Fruit fly (Drosophila melanogaster): Measurements from ENCODE around the gene CG34303.

CG34303 gene

dm6 chr3R:10138900-10139299, 12.8 kb downstream of the CG34303 start:
- TF ChIP-seq HLH106 (tag; optimal IDR thresholded peaks at IDR 0.05) (no peak), dmrt93B (GFP tag; optimal IDR thresholded peaks at IDR 0.05) (no peak), OdsH (GFP tag; optimal IDR thresholded peaks at IDR 0.05) (no peak), CG32264 (GFP tag; optimal IDR thresholded peaks at IDR 0.05) (no peak), jim (GFP tag; optimal IDR thresholded peaks at IDR 0.05) (no peak), usp (GFP tag; optimal IDR thresholded peaks at IDR 0.05) (no peak), dl (GFP tag; optimal IDR thresholded peaks at IDR 0.05; ENCODE audit: insufficient read depth in 1 of 2, partially characterized antibody in 2 of 2) (no peak), CG9705 (GFP tag; optimal IDR thresholded peaks at IDR 0.05) (no peak), Dfd (GFP tag; optimal IDR thresholded peaks at IDR 0.05) (no peak), GATAd (GFP tag; optimal IDR thresholded peaks at IDR 0.05) (no peak), Hnf4 (GFP tag; optimal IDR thresholded peaks at IDR 0.05) (no peak), br (GFP tag; optimal IDR thresholded peaks at IDR 0.05) (no peak), Mio (GFP tag; optimal IDR thresholded peaks at IDR 0.05) (no peak), Dif (GFP tag; optimal IDR thresholded peaks at IDR 0.05; ENCODE audit: partially characterized antibody) (no peak), sage (GFP tag; optimal IDR thresholded peaks at IDR 0.05) (no peak)

dm6 chr3R:10137801-10138200, 13.9 kb downstream of the CG34303 start:
- TF ChIP-seq brk (GFP tag; optimal IDR thresholded peaks at IDR 0.05) (no peak), Jra (GFP tag; optimal IDR thresholded peaks at IDR 0.05) (no peak), lola (GFP tag; optimal IDR thresholded peaks at IDR 0.05) (no peak), Hnf4 (GFP tag; optimal IDR thresholded peaks at IDR 0.05) (no peak), dmrt93B (GFP tag; optimal IDR thresholded peaks at IDR 0.05) (no peak)

dm6 chr3R:10135011-10135410, 16.7 kb downstream of the CG34303 start:
- TF ChIP-seq OdsH (GFP tag; optimal IDR thresholded peaks at IDR 0.05) (no peak), CrebA (GFP tag; optimal IDR thresholded peaks at IDR 0.05; ENCODE audit: borderline replicate concordance) (no peak), HLH106 (tag; optimal IDR thresholded peaks at IDR 0.05) (no peak)

dm6 chr3R:10134341-10134668, 17.4 kb downstream of the CG34303 start:
- TF ChIP-seq Sp1 (GFP tag; optimal IDR thresholded peaks at IDR 0.05): peak; percentile 48
- TF ChIP-seq fru (GFP tag; optimal IDR thresholded peaks at IDR 0.05): peak; percentile 68
- peak; percentile 77 for TF ChIP-seq psq (GFP tag; optimal IDR thresholded peaks at IDR 0.05)
- TF ChIP-seq brk (GFP tag; optimal IDR thresholded peaks at IDR 0.05): peak; percentile 33
- peak; percentile 60 for TF ChIP-seq ey (GFP tag; optimal IDR thresholded peaks at IDR 0.05)
- peak in 1 of 2 experiments; percentile 79 for TF ChIP-seq foxo (GFP tag; optimal IDR thresholded peaks at IDR 0.05)
- peak; percentile 13 for TF ChIP-seq woc (GFP tag; optimal IDR thresholded peaks at IDR 0.05)
- TF ChIP-seq CrebA (GFP tag; optimal IDR thresholded peaks at IDR 0.05; ENCODE audit: borderline replicate concordance): no peak
- TF ChIP-seq lola (GFP tag; optimal IDR thresholded peaks at IDR 0.05): no peak
- no peak for TF ChIP-seq Dif (GFP tag; optimal IDR thresholded peaks at IDR 0.05; ENCODE audit: partially characterized antibody)
- peak; percentile 37 for TF ChIP-seq HLH106 (tag; optimal IDR thresholded peaks at IDR 0.05)
- peak; percentile 67 for TF ChIP-seq tai (GFP tag; optimal IDR thresholded peaks at IDR 0.05)
- TF ChIP-seq GATAd (GFP tag; optimal IDR thresholded peaks at IDR 0.05): no peak
- no peak for TF ChIP-seq jim (GFP tag; optimal IDR thresholded peaks at IDR 0.05)
- TF ChIP-seq Jra (GFP tag; optimal IDR thresholded peaks at IDR 0.05): peak; percentile 82
- TF ChIP-seq dl (GFP tag; optimal IDR thresholded peaks at IDR 0.05; ENCODE audit: insufficient read depth in 1 of 2, partially characterized antibody in 2 of 2): no peak
- TF ChIP-seq Rel (GFP tag; optimal IDR thresholded peaks at IDR 0.05): no peak
- TF ChIP-seq Rel (tag; optimal IDR thresholded peaks at IDR 0.05): peak; percentile 19
- TF ChIP-seq sage (GFP tag; optimal IDR thresholded peaks at IDR 0.05): no peak
- TF ChIP-seq CG32264 (GFP tag; optimal IDR thresholded peaks at IDR 0.05): peak; percentile 60
- TF ChIP-seq CG9705 (GFP tag; optimal IDR thresholded peaks at IDR 0.05): peak; percentile 48
- TF ChIP-seq pan (optimal IDR thresholded peaks at IDR 0.05): no peak
- TF ChIP-seq N (GFP tag; optimal IDR thresholded peaks at IDR 0.05): no peak
- TF ChIP-seq sv (GFP tag; optimal IDR thresholded peaks at IDR 0.05): peak; percentile 35
- peak; percentile 22 for TF ChIP-seq Myc (optimal IDR thresholded peaks at IDR 0.05)
- TF ChIP-seq OdsH (GFP tag; optimal IDR thresholded peaks at IDR 0.05): peak; percentile 55
- TF ChIP-seq Hr78 (GFP tag; optimal IDR thresholded peaks at IDR 0.05): no peak
- TF ChIP-seq Hr83 (GFP tag; optimal IDR thresholded peaks at IDR 0.05; ENCODE audit: poor library complexity, severe bottlenecking): peak; percentile 95
- TF ChIP-seq Vsx2 (GFP tag; optimal IDR thresholded peaks at IDR 0.05; ENCODE audit: partially characterized antibody): no peak
- TF ChIP-seq Abd-B (GFP tag; optimal IDR thresholded peaks at IDR 0.05): no peak
- TF ChIP-seq Mio (GFP tag; optimal IDR thresholded peaks at IDR 0.05): peak; percentile 9
- no peak for TF ChIP-seq usp (GFP tag; optimal IDR thresholded peaks at IDR 0.05)
- peak; percentile 76 for TF ChIP-seq br (GFP tag; optimal IDR thresholded peaks at IDR 0.05)
- no peak for TF ChIP-seq Dfd (GFP tag; optimal IDR thresholded peaks at IDR 0.05)
- TF ChIP-seq dmrt93B (GFP tag; optimal IDR thresholded peaks at IDR 0.05): no peak
- TF ChIP-seq rgr (GFP tag; optimal IDR thresholded peaks at IDR 0.05): peak; percentile 79
- peak; percentile 55 for TF ChIP-seq dsf (GFP tag; optimal IDR thresholded peaks at IDR 0.05; ENCODE audit: borderline replicate concordance)
- peak; percentile 79 for TF ChIP-seq h (GFP tag; optimal IDR thresholded peaks at IDR 0.05)
- peak; percentile 87 for TF ChIP-seq Hnf4 (GFP tag; optimal IDR thresholded peaks at IDR 0.05)
